Fruit fly (Drosophila melanogaster) whole organism, prepupa: ENCODE data around the gene CG44000.

Experiments
- CG11762 ChIP-seq: fragments of 200-800 bp; sonication (Bioruptor generic); optimal IDR thresholded peaks from 3 replicates; lab custom pipeline; 2016; ENCODE audit warnings: missing biosample characterization, missing genetic modification characterization; ENCODE audit not compliant: insufficient read depth
- CG11902 ChIP-seq: fragments of 200-800 bp; sonication (Bioruptor generic); optimal IDR thresholded peaks from 3 replicates; lab custom pipeline; 2016; ENCODE audit warnings: missing biosample characterization, missing genetic modification characterization
- Ets21C ChIP-seq: fragments of 200-800 bp; sonication (Bioruptor generic); optimal IDR thresholded peaks from 3 replicates; lab custom pipeline; 2016; ENCODE audit warnings: missing biosample characterization, missing genetic modification characterization
- Sox15 ChIP-seq: fragments of 200-800 bp; sonication (Bioruptor generic); optimal IDR thresholded peaks from 3 replicates; lab custom pipeline; 2016; ENCODE audit warnings: missing biosample characterization, missing genetic modification characterization
- fd59A ChIP-seq: fragments of 200-800 bp; sonication (Bioruptor generic); optimal IDR thresholded peaks from 2 replicates; lab custom pipeline; 2017; ENCODE audit warnings: missing biosample characterization, mild to moderate bottlenecking, missing genetic modification characterization, missing genetic modification reagents
- spab ChIP-seq: fragments of 200-800 bp; sonication (Bioruptor generic); optimal IDR thresholded peaks from 2 replicates; lab custom pipeline; 2017; ENCODE audit warnings: missing biosample characterization, mild to moderate bottlenecking, missing genetic modification characterization, missing genetic modification reagents
- svp ChIP-seq: fragments of 200-800 bp; sonication (Bioruptor generic); peaks from one replicate; lab custom pipeline; 2016; ENCODE audit warnings: missing biosample characterization, missing genetic modification characterization

dm6 chr2L:5085561-5085960 lies 42.5 kb downstream of the CG44000 start:
- no peak for TF ChIP-seq Ets21C (GFP tag; lab: Kevin White, UChicago)
- no peak for TF ChIP-seq Sox15 (GFP tag; lab: Kevin White, UChicago)
- TF ChIP-seq CG11902 (GFP tag; lab: Kevin White, UChicago): no peak
- TF ChIP-seq svp (GFP tag; lab: Kevin White, UChicago): peak; percentile 73
- no peak for TF ChIP-seq fd59A (GFP tag; lab: Kevin White, UChicago)
- TF ChIP-seq spab (GFP tag; lab: Kevin White, UChicago): no peak
- no peak for TF ChIP-seq CG11762 (GFP tag; lab: Kevin White, UChicago)
